Worm (Caenorhabditis elegans): ENCODE results near the gene cul-2.

Gene cul-2

DNA sequence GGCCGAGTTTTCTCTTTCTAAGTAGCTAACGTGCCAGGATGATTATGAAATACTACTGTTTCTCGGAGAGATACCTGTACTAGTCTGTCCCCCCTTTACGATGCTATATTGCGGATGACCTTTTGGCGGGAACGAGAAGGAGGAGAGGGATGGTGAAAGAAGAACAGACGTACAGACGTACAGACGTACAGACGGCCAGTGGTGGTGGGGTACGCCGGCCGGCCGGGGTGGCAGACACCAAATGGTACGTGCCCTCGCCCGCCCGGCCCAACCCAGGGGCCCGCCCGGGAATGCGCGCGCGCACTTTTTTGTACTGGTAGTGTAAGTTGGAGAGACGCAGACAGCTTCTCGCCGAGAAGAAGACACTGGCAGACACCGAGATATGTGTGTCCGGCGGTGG lies 34.0 kb downstream of the cul-2 start (continued):
- TF ChIP-seq ztf-7 (tag; optimal IDR thresholded peaks at IDR 0.05) (no peak), ctbp-1 (GFP tag; IDR thresholded peaks at IDR 0.05) (0 out of 2 replicates have a peak, but pooled peaks have one; percentile 34), set-16 (GFP tag; IDR thresholded peaks at IDR 0.05) (peak; percentile 98), dve-1 (tag; optimal IDR thresholded peaks at IDR 0.05; ENCODE audit: insufficient read depth) (no peak), madf-5 (GFP tag; IDR thresholded peaks at IDR 0.05) (no peak), ceh-28 (tag; optimal IDR thresholded peaks at IDR 0.05) (no peak), Y105C5A.15 (GFP tag; IDR thresholded peaks at IDR 0.05) (no peak), R02D3.7 (tag; optimal IDR thresholded peaks at IDR 0.05) (no peak), ceh-20 (GFP tag; IDR thresholded peaks at IDR 0.05) (peak; percentile 30; the same call in 1 of the 2 replicates), pha-4 (GFP tag; IDR thresholded peaks at IDR 0.05) (peak; percentile 56), pha-4 (tag; optimal IDR thresholded peaks at IDR 0.05) (no peak), hlh-30 (tag; optimal IDR thresholded peaks at IDR 0.05; ENCODE audit: insufficient read depth) (peak; percentile 42), ces-1 (GFP tag; optimal IDR thresholded peaks at IDR 0.05) (no peak), mep-1 (tag; optimal IDR thresholded peaks at IDR 0.05) (peak; percentile 28), daf-16 (GFP tag; optimal IDR thresholded peaks at IDR 0.05) (no peak), daf-16 (tag; optimal IDR thresholded peaks at IDR 0.05) (no peak), zip-11 (GFP tag; IDR thresholded peaks at IDR 0.05) (no peak), lsy-2 (tag; optimal IDR thresholded peaks at IDR 0.05) (no peak), F37D6.2 (tag; optimal IDR thresholded peaks at IDR 0.05) (no peak), zfp-2 (tag; optimal IDR thresholded peaks at IDR 0.05) (no peak), lin-29 (GFP tag; IDR thresholded peaks at IDR 0.05) (peak; percentile 51; the same call in 1 of the 2 replicates), aha-1 (tag) (peak; percentile 88), cey-2 (tag; optimal IDR thresholded peaks at IDR 0.05; ENCODE audit: borderline replicate concordance, insufficient read depth) (no peak), egl-27 (tag; optimal IDR thresholded peaks at IDR 0.05) (no peak), zip-2 (tag; optimal IDR thresholded peaks at IDR 0.05) (no peak), unc-130 (GFP tag; optimal IDR thresholded peaks at IDR 0.05) (no peak), ama-1 (optimal IDR thresholded peaks at IDR 0.05) (no peak), sdz-12 (GFP tag; optimal IDR thresholded peaks at IDR 0.05) (peak; percentile 17), F10B5.3 (tag; optimal IDR thresholded peaks at IDR 0.05) (no peak), hif-1 (tag; optimal IDR thresholded peaks at IDR 0.05) (peak in 1 of 2 experiments; percentile 54), ceh-82 (tag; optimal IDR thresholded peaks at IDR 0.05) (no peak), arid-1 (GFP tag; conservative IDR thresholded peaks at IDR 0.05) (no peak; the same call in 1 of the 2 replicates), nhr-11 (tag; optimal IDR thresholded peaks at IDR 0.05) (no peak), nhr-10 (tag; optimal IDR thresholded peaks at IDR 0.05) (no peak), lin-38 (GFP tag; IDR thresholded peaks at IDR 0.05) (no peak; the same call in 1 of the 2 replicates), mes-2 (tag; optimal IDR thresholded peaks at IDR 0.05; ENCODE audit: poor library complexity, severe bottlenecking) (no peak), mdt-29 (GFP tag; IDR thresholded peaks at IDR 0.05) (0 out of 2 replicates have a peak, but pooled peaks have one; percentile 12), F44E2.7 (GFP tag; IDR thresholded peaks at IDR 0.05) (no peak), hlh-11 (tag; optimal IDR thresholded peaks at IDR 0.05) (peak; percentile 70), lir-3 (tag; optimal IDR thresholded peaks at IDR 0.05) (no peak), zag-1 (tag; optimal IDR thresholded peaks at IDR 0.05) (no peak), daf-19 (GFP tag; conservative IDR thresholded peaks at IDR 0.05) (no peak), daf-8 (GFP tag; IDR thresholded peaks at IDR 0.05) (no peak), lin-1 (GFP tag; IDR thresholded peaks at IDR 0.05) (0 out of 2 replicates have a peak, but pooled peaks have one; percentile 19), aly-2 (tag; optimal IDR thresholded peaks at IDR 0.05) (no peak), tag-97 (GFP tag; IDR thresholded peaks at IDR 0.05) (no peak), nhr-102 (tag; optimal IDR thresholded peaks at IDR 0.05) (peak; percentile 16), nhr-6 (tag; optimal IDR thresholded peaks at IDR 0.05) (peak; percentile 10), hmg-1.1 (GFP tag; IDR thresholded peaks at IDR 0.05) (no peak; the same call in 1 of the 2 replicates), dmd-9 (GFP tag; IDR thresholded peaks at IDR 0.05) (no peak), unc-62 (GFP tag; optimal IDR thresholded peaks at IDR 0.05 in 1 of 2) (no peak), unc-62 (tag; optimal IDR thresholded peaks at IDR 0.05) (no peak)
